Worm (Caenorhabditis elegans): Measurements from ENCODE around the gene C34H4.2.

DNA sequence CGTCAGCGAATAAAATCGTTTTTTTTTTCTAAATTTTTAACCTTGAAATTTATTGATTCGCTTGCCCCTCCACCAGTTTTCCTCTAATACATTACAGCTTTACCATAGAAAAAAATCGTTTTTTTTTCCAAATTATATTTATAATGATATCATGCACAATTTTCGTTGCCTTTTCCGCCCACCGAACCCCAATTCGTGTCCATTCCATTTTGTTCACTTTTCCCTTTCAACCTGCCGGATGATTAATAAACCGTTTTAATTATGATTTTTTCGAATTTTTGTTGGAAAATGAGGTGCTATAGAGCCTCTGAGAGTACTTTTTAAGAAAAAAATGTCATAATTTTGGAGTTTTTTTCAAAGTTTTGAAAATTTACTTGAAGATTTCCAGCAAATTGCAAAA lies 47.8 kb downstream of the C34H4.2 start, which contains the start of gene set-23:
- TF ChIP-seq cog-1 (tag; optimal IDR thresholded peaks at IDR 0.05), result no peak
- no peak for TF ChIP-seq ref-1 (GFP tag; conservative IDR thresholded peaks at IDR 0.05)
- no peak for TF ChIP-seq ztf-23 (GFP tag; IDR thresholded peaks at IDR 0.05)
- TF ChIP-seq flt-1 (GFP tag; IDR thresholded peaks at IDR 0.05), result no peak
- no peak for TF ChIP-seq med-1 (GFP tag; optimal IDR thresholded peaks at IDR 0.05; ENCODE audit: insufficient read depth)
- no peak for TF ChIP-seq tab-1 (GFP tag; IDR thresholded peaks at IDR 0.05)
